Worm (Caenorhabditis elegans): Measurements from ENCODE around the gene abts-3.

abts-3 gene

DNA sequence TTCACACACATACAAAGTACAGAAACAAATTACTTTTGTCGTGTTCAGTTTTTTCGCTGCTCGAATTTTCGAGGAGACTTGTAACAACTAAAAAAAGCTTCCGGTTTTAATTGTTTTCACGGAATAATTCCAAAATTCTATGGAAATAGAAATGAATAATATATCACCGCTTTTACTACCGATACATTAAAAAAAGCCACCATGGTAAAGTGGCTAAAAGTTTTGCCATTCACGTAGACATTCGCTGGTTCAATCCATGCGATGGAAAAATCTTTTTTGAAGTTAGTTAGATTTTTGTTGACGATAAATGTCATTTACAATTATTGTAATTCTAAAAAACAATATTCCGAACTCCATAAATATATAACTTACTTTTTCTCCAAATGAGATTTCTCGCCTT is 36.0 kb downstream of the abts-3 start:
- TF ChIP-seq sdc-2 (tag; optimal IDR thresholded peaks at IDR 0.05): no peak
- TF ChIP-seq tbx-7 (tag; optimal IDR thresholded peaks at IDR 0.05): no peak

- TF ChIP-seq hlh-6 (tag; optimal IDR thresholded peaks at IDR 0.05): no peak
- no peak for TF ChIP-seq ahr-1 (tag; optimal IDR thresholded peaks at IDR 0.05)
- no peak for TF ChIP-seq che-1 (tag; optimal IDR thresholded peaks at IDR 0.05)
- no peak for TF ChIP-seq hlh-13 (GFP tag; optimal IDR thresholded peaks at IDR 0.05)
- no peak for TF ChIP-seq sdc-2 (tag; optimal IDR thresholded peaks at IDR 0.05)
- TF ChIP-seq ref-2 (tag; optimal IDR thresholded peaks at IDR 0.05): no peak
- no peak for TF ChIP-seq C08G9.2 (tag; optimal IDR thresholded peaks at IDR 0.05)
- TF ChIP-seq ceh-2 (tag; optimal IDR thresholded peaks at IDR 0.05): no peak
- TF ChIP-seq ceh-19 (GFP tag; optimal IDR thresholded peaks at IDR 0.05): no peak
- TF ChIP-seq ceh-45 (GFP tag; IDR thresholded peaks at IDR 0.05): no peak
- no peak for TF ChIP-seq nhr-232 (tag; optimal IDR thresholded peaks at IDR 0.05)
Observed at ce11 chrII:6169156-6169555, 36.5 kb downstream of the abts-3 start, which contains the start of gene hst-3.1. Gene hst-3.1 (minus strand): TSS chrII:6169256.

DNA sequence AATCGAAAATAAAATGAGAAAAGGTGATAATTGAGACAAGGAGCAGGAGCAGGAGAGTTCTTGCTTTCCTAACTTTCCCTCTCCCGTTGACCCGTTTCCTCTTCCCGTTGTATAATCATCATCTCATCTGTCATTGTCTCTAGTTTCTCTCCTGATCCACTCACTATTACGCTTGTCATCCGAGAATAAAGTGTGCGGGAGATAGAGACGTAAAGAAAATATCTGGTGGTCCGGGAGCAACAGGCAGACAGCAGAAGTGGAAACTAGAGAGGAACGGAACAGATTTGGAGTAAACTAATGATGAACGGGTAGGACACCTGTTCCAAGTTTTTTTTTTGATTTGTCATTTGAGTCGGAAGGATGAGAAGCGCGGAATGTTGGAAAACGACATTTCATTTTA is 37.5 kb downstream of the abts-3 start:
- TF ChIP-seq unc-55 (GFP tag; optimal IDR thresholded peaks at IDR 0.05) (peak; percentile 96), ceh-18 (tag; optimal IDR thresholded peaks at IDR 0.05) (peak; percentile 46), nhr-11 (tag; optimal IDR thresholded peaks at IDR 0.05) (no peak), rnt-1 (tag; optimal IDR thresholded peaks at IDR 0.05) (peak; percentile 17)

ce11 chrII:6171228-6171627 is 38.5 kb downstream of the abts-3 start, which contains the start of gene F40H3.3:
Gene F40H3.3 (plus strand): TSS chrII:6171507.
- TF ChIP-seq nhr-232 (tag; optimal IDR thresholded peaks at IDR 0.05) (no peak), ceh-2 (tag; optimal IDR thresholded peaks at IDR 0.05) (no peak), hlh-13 (GFP tag; optimal IDR thresholded peaks at IDR 0.05) (no peak), ceh-30 (tag; optimal IDR thresholded peaks at IDR 0.05) (no peak), che-1 (tag; optimal IDR thresholded peaks at IDR 0.05) (no peak), ceh-22 (tag; optimal IDR thresholded peaks at IDR 0.05) (no peak), pat-9 (tag; optimal IDR thresholded peaks at IDR 0.05) (no peak), sox-4 (tag; optimal IDR thresholded peaks at IDR 0.05) (no peak), nfya-1 (tag; optimal IDR thresholded peaks at IDR 0.05) (no peak), lin-11 (tag; optimal IDR thresholded peaks at IDR 0.05) (no peak), ceh-31 (tag; optimal IDR thresholded peaks at IDR 0.05) (no peak), pag-3 (tag; optimal IDR thresholded peaks at IDR 0.05; ENCODE audit: borderline replicate concordance) (no peak), odd-2 (tag; optimal IDR thresholded peaks at IDR 0.05) (no peak), ceh-9 (tag; optimal IDR thresholded peaks at IDR 0.05) (no peak), pax-1 (tag; optimal IDR thresholded peaks at IDR 0.05) (no peak), unc-3 (GFP tag; conservative IDR thresholded peaks at IDR 0.05) (no peak), unc-3 (tag; optimal IDR thresholded peaks at IDR 0.05) (no peak)

DNA sequence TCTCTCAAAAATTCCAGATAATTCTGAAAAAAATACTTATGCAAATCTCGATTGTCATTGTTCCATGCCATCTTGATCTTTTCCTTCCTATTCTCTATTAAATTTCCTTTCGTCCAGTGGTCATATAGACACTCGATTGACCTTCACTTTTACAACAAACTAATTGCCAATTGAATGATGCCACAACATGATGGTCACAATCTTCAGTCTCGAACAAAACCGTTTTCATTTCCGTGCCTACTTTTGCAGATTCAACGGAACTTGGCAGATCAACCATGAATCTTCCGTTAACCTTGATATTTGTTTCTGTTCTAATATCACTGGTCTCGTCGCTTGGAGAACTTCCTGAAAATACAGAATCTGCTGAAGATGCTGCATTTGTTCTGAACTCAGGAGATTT is 40.7 kb downstream of the abts-3 start, which contains the start of gene F40H3.2:
F40H3.2 (plus strand) TSS at position 250 of the 400 bp plus-strand sequence.
- no peak for TF ChIP-seq syd-9 (tag; optimal IDR thresholded peaks at IDR 0.05)
- no peak for TF ChIP-seq pros-1 (tag; optimal IDR thresholded peaks at IDR 0.05)
- no peak for TF ChIP-seq ttx-3 (tag; optimal IDR thresholded peaks at IDR 0.05)
- TF ChIP-seq dve-1 (tag; optimal IDR thresholded peaks at IDR 0.05): no peak
- TF ChIP-seq pax-1 (tag; optimal IDR thresholded peaks at IDR 0.05): no peak

DNA sequence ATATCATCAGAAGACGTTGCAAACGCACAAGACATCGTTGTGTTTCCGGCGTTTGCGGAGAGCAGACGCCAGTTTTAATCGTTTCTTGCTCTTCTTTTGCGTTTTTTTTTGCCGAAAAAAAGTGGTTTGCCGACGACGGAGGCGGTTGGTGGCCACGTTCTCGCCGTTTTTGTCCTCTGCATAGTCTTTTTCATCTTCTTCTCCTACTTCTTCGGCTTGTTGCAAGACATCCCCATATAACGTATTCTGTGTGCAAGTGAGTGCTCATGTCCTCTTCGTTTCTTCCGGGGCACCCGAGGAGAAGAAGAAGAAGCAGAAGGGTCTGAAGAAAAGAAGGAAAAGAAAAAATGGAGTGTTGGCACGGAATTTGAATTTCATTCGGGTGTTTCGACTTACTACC is 42.3 kb downstream of the abts-3 start:
- TF ChIP-seq unc-42 (tag; optimal IDR thresholded peaks at IDR 0.05) (peak; percentile 12), hlh-30 (tag; optimal IDR thresholded peaks at IDR 0.05; ENCODE audit: insufficient read depth) (no peak)

All from whole organism, late embryonic.